Fruit fly (Drosophila melanogaster) Kc167 (cell line): ENCODE results near the gene IntS6.

Experiments used
- Myc ChIP-seq: fragments of >200 bp; optimal IDR thresholded peaks from 2 replicates; lab custom pipeline; 2017; ENCODE audit warnings: missing external identifiers
- Sin3A ChIP-seq: fragments of >200 bp; optimal IDR thresholded peaks from 2 replicates; lab custom pipeline; 2018; ENCODE audit warnings: missing external identifiers
- h ChIP-seq: fragments of >200 bp; optimal IDR thresholded peaks from 3 replicates; lab custom pipeline; 2018; ENCODE audit warnings: missing external identifiers
- insv ChIP-seq: fragments of >200 bp; optimal IDR thresholded peaks from 3 replicates; lab custom pipeline; 2018; ENCODE audit warnings: missing external identifiers
- psq ChIP-seq: fragments of >200 bp; optimal IDR thresholded peaks from 2 replicates; lab custom pipeline; 2017; ENCODE audit warnings: missing external identifiers
- ttk ChIP-seq: sonication (Bioruptor generic); optimal IDR thresholded peaks from 2 replicates; lab custom pipeline; 2017; ENCODE audit warnings: missing external identifiers

DNA sequence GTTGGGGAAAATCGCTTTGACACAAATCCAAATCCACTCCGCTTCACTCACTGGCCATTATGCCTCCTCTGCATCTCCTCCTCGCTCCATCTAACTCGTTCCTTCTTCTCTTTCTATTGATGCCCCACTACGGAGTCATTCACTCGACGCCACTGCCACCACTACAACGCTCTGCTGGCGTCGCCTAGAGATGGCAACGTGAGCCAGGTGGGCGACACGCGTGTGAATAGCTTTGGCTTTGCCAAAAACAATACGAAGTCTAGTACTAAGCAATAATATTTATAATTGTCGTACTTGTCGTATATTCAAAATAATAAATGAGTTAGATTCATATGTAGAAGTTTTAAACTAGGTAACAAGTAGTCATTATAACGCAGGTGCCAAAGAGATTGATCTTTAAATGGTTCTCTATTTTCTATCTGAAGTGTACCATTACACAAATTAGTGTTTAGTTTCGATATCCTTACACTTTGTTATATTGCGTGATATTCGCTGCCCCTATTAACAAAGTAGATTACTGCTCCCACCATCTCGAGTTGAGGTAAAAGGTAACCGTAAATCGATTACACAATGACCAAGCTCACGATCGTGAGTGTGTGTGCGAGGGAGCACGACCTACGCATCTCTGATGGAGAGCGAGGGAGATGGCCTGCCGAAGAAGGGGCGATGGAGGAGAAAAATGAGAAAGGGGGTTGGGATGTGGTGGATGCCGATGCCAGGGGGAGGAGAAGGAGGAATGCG is 1.9 kb downstream of the IntS6 start:
- no peak for TF ChIP-seq ttk
- no peak for TF ChIP-seq h (lab: Kevin White, UChicago)
- no peak for TF ChIP-seq Myc (lab: Kevin White, UChicago)
- TF ChIP-seq psq (lab: Kevin White, UChicago): no peak
- TF ChIP-seq insv (lab: Kevin White, UChicago): no peak
- no peak for TF ChIP-seq Sin3A (lab: Kevin White, UChicago)
